Fruit fly (Drosophila melanogaster): Measurements from ENCODE around the gene CG10405.

The CG10405 gene

DNA sequence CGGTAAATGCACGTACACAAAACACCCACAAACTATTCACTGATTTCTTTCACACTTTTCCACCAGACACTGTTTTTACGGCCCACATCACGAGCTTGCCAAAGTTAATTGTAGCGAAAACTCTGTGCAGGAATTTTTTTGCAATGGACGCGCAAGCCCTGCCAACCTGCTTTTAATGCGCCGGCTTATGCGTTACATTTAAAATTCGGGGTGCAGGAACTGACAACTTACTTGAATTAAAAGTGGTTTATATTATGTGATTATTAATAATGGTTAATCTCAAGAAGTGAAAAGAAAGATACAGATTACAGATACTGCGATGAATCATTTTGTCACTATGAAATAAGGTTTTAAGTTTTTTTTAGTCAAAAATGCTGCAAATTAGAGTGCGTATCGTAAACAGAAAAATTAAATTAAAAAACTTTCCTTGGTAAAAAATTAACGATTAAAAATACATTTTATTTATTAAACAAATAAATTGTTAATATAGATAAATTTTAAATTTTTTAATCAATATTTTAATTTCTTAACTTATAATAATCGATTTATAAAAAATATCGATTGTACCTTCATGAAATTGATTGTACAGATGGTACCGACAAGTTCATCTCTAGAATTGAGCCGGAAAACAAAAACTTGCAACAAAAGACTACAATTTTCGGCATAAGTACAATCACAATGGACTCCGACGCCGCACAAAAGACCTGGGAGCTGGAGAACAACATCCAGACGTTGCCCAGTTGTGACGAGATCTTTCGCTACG lies 15.4 kb downstream of the CG10405 start, which contains the start of the genes CG42232 and CSN5 (continued):
- TF ChIP-seq pita (GFP tag; optimal IDR thresholded peaks at IDR 0.05) (no peak), Sin3A (optimal IDR thresholded peaks at IDR 0.05) (peak; percentile 18), CG14014 (GFP tag; IDR thresholded peaks at IDR 0.05) (peak; percentile 55; the same call in 1 of the 2 replicates), fd64A (GFP tag; optimal IDR thresholded peaks at IDR 0.05) (no peak), hbn (GFP tag; IDR thresholded peaks at IDR 0.05; ENCODE audit: partially characterized antibody) (peak; percentile 36; the same call in 1 of the 2 replicates), sd (tag; optimal IDR thresholded peaks at IDR 0.05) (no peak), zen (tag; optimal IDR thresholded peaks at IDR 0.05) (peak; percentile 59), fu2 (GFP tag; optimal IDR thresholded peaks at IDR 0.05) (no peak), al (GFP tag; IDR thresholded peaks at IDR 0.05) (no peak), pan (optimal IDR thresholded peaks at IDR 0.05) (no peak), pan (GFP tag; optimal IDR thresholded peaks at IDR 0.05 in 1 of 2, IDR thresholded peaks at IDR 0.05 in 1 of 2) (peak in 1 of 2 experiments; percentile 53), CG18619 (GFP tag; optimal IDR thresholded peaks at IDR 0.05) (peak; percentile 9), CG9727 (GFP tag; optimal IDR thresholded peaks at IDR 0.05) (peak; percentile 68), HmgD (GFP tag; optimal IDR thresholded peaks at IDR 0.05) (no peak), jing (GFP tag; optimal IDR thresholded peaks at IDR 0.05) (no peak), vfl (GFP tag; optimal IDR thresholded peaks at IDR 0.05) (no peak), Hmr (GFP tag; optimal IDR thresholded peaks at IDR 0.05) (peak; percentile 51), phol (tag; optimal IDR thresholded peaks at IDR 0.05) (peak; percentile 79), gem (tag; optimal IDR thresholded peaks at IDR 0.05) (peak; percentile 81), dysf (GFP tag; IDR thresholded peaks at IDR 0.05) (0 out of 3 replicates have a peak, but pooled peaks have one; percentile 19), Ravus (GFP tag; IDR thresholded peaks at IDR 0.05) (no peak), CHES-1-like (GFP tag; optimal IDR thresholded peaks at IDR 0.05) (peak; percentile 26), prd (optimal IDR thresholded peaks at IDR 0.05) (no peak), prd (GFP tag; IDR thresholded peaks at IDR 0.05) (peak; percentile 59; the same call in 2 of the 3 replicates), slou (GFP tag; optimal IDR thresholded peaks at IDR 0.05) (peak; percentile 21), CG17359 (tag; optimal IDR thresholded peaks at IDR 0.05) (no peak), CG10209 (GFP tag; optimal IDR thresholded peaks at IDR 0.05) (no peak), scrt (GFP tag; optimal IDR thresholded peaks at IDR 0.05) (no peak), YL-1 (GFP tag; optimal IDR thresholded peaks at IDR 0.05) (peak; percentile 23), NC2α (GFP tag; optimal IDR thresholded peaks at IDR 0.05) (no peak), Mad (GFP tag; optimal IDR thresholded peaks at IDR 0.05) (peak; percentile 47), sob (GFP tag; IDR thresholded peaks at IDR 0.05) (0 out of 2 replicates have a peak, but pooled peaks have one; percentile 18), slbo (GFP tag; IDR thresholded peaks at IDR 0.05) (peak; percentile 69), E2f2 (GFP tag; IDR thresholded peaks at IDR 0.05) (peak; percentile 62), kay (GFP tag; optimal IDR thresholded peaks at IDR 0.05) (peak; percentile 10), gcm2 (GFP tag; optimal IDR thresholded peaks at IDR 0.05) (no peak), CG12942 (GFP tag; optimal IDR thresholded peaks at IDR 0.05) (peak; percentile 21), emc (GFP tag; optimal IDR thresholded peaks at IDR 0.05) (no peak), Fer1 (GFP tag; optimal IDR thresholded peaks at IDR 0.05) (no peak), Atf6 (GFP tag; IDR thresholded peaks at IDR 0.05) (peak; percentile 38; the same call in 1 of the 2 replicates), nerfin-2 (GFP tag; IDR thresholded peaks at IDR 0.05; ENCODE audit: partially characterized antibody) (no peak), CG16863 (GFP tag; optimal IDR thresholded peaks at IDR 0.05) (peak; percentile 39), Usf (GFP tag; optimal IDR thresholded peaks at IDR 0.05) (peak; percentile 13), CG18262 (tag; optimal IDR thresholded peaks at IDR 0.05) (peak; percentile 51), nau (GFP tag; optimal IDR thresholded peaks at IDR 0.05) (no peak), az2 (GFP tag; optimal IDR thresholded peaks at IDR 0.05) (peak; percentile 67), CG11247 (GFP tag; IDR thresholded peaks at IDR 0.05) (no peak), ssp (GFP tag; IDR thresholded peaks at IDR 0.05) (no peak), Nf-YB (GFP tag; optimal IDR thresholded peaks at IDR 0.05) (no peak), kah (GFP tag; optimal IDR thresholded peaks at IDR 0.05) (no peak)
